Worm (Caenorhabditis elegans): ENCODE results near the gene csn-5.

DNA sequence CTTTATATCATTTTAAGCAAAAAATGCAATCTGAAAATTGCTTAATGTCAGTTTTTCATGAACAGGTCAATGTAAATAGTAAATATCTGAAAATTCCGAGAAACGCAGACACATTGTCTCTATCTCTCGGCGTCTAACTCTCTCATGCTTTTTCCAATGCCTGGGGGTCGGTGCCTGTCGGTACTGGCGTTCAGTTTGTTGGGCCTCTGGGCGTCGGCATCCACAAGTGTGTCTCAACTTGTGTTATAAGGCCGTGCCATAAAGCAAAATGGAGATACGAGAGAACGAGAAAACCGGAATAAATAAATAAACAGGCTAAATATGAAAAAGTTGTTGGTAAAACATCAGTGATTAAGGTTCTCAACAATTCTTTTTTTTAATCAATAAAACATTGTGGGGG lies 17.9 kb downstream of the csn-5 start:
- no peak for TF ChIP-seq sea-1 (GFP tag; conservative IDR thresholded peaks at IDR 0.05)
- no peak for TF ChIP-seq flt-1 (GFP tag; IDR thresholded peaks at IDR 0.05)
- no peak for TF ChIP-seq hmbx-1 (tag; optimal IDR thresholded peaks at IDR 0.05)
- TF ChIP-seq ama-1 (optimal IDR thresholded peaks at IDR 0.05): no peak
- TF ChIP-seq hnd-1 (tag; optimal IDR thresholded peaks at IDR 0.05): no peak
